Worm (Caenorhabditis elegans): ENCODE measurements around the gene T19A5.3.

The T19A5.3 gene

ce11 chrV:8938445-8938844, 5.4 kb downstream of the T19A5.3 start:
- TF ChIP-seq lir-3 (tag; optimal IDR thresholded peaks at IDR 0.05) (no peak), madf-5 (GFP tag; IDR thresholded peaks at IDR 0.05) (no peak), madf-9 (GFP tag; conservative IDR thresholded peaks at IDR 0.05) (0 out of 2 replicates have a peak, but pooled peaks have one; percentile 5), snpc-4 (tag; optimal IDR thresholded peaks at IDR 0.05) (no peak), pqm-1 (tag; optimal IDR thresholded peaks at IDR 0.05) (no peak), aha-1 (tag) (peak; percentile 56), zag-1 (tag; optimal IDR thresholded peaks at IDR 0.05) (no peak)

- TF ChIP-seq aha-1 (tag) = peak; percentile 24
- no peak for TF ChIP-seq T26A8.4 (GFP tag; IDR thresholded peaks at IDR 0.05)
- TF ChIP-seq snpc-1.2 (GFP tag; IDR thresholded peaks at IDR 0.05) = 0 out of 2 replicates have a peak, but pooled peaks have one; percentile 16
- TF ChIP-seq dpl-1 (GFP tag; optimal IDR thresholded peaks at IDR 0.05) = no peak
- 0 out of 2 replicates have a peak, but pooled peaks have one; percentile 25 for TF ChIP-seq pha-4 (GFP tag; IDR thresholded peaks at IDR 0.05)
- no peak for TF ChIP-seq pha-4 (tag; optimal IDR thresholded peaks at IDR 0.05)
- TF ChIP-seq R02D3.7 (tag; optimal IDR thresholded peaks at IDR 0.05) = no peak
- no peak for TF ChIP-seq nhr-28 (tag; optimal IDR thresholded peaks at IDR 0.05)
Observed at ce11 chrV:8937476-8938249, 6.2 kb downstream of the T19A5.3 start.

- TF ChIP-seq mxl-3 (GFP tag; optimal IDR thresholded peaks at IDR 0.05) (peak; percentile 23), dmd-6 (GFP tag; IDR thresholded peaks at IDR 0.05) (peak; percentile 8; the same call in 1 of the 2 replicates), pqm-1 (tag; optimal IDR thresholded peaks at IDR 0.05) (peak; percentile 81), madf-5 (GFP tag; IDR thresholded peaks at IDR 0.05) (no peak), Y48G9A.11 (GFP tag; IDR thresholded peaks at IDR 0.05) (0 out of 2 replicates have a peak, but pooled peaks have one; percentile 34), dve-1 (tag; optimal IDR thresholded peaks at IDR 0.05; ENCODE audit: insufficient read depth) (peak; percentile 26), zip-2 (tag; optimal IDR thresholded peaks at IDR 0.05) (no peak), mep-1 (tag; optimal IDR thresholded peaks at IDR 0.05) (peak; percentile 6), nhr-11 (tag; optimal IDR thresholded peaks at IDR 0.05) (peak; percentile 33), nhr-42 (GFP tag; IDR thresholded peaks at IDR 0.05) (no peak), lsy-2 (tag; optimal IDR thresholded peaks at IDR 0.05) (peak in 1 of 2 experiments; percentile 32), nhr-102 (tag; optimal IDR thresholded peaks at IDR 0.05) (no peak), nhr-28 (tag; optimal IDR thresholded peaks at IDR 0.05) (peak; percentile 10), daf-16 (GFP tag; optimal IDR thresholded peaks at IDR 0.05) (peak in 1 of 2 experiments; percentile 83), daf-16 (tag; optimal IDR thresholded peaks at IDR 0.05) (peak; percentile 24), ama-1 (optimal IDR thresholded peaks at IDR 0.05) (peak; percentile 8), hlh-30 (tag; optimal IDR thresholded peaks at IDR 0.05; ENCODE audit: insufficient read depth) (peak; percentile 22), R02D3.7 (tag; optimal IDR thresholded peaks at IDR 0.05) (no peak), mdl-1 (tag; optimal IDR thresholded peaks at IDR 0.05) (peak in 1 of 2 experiments; percentile 16), unc-62 (GFP tag; optimal IDR thresholded peaks at IDR 0.05 in 1 of 2) (peak in 1 of 2 experiments; percentile 96), unc-62 (tag; optimal IDR thresholded peaks at IDR 0.05) (no peak)
Observed at ce11 chrV:8936791-8937475, 6.9 kb downstream of the T19A5.3 start.

ce11 chrV:8936184-8936589, 7.7 kb downstream of the T19A5.3 start, which contains the start of gene unc-23:
unc-23 (plus strand) TSS chrV:8936359.
- TF ChIP-seq daf-16 (GFP tag; optimal IDR thresholded peaks at IDR 0.05) (peak; percentile 77 to 96), daf-16 (tag; optimal IDR thresholded peaks at IDR 0.05) (peak; percentile 78), lin-38 (GFP tag; IDR thresholded peaks at IDR 0.05) (peak; percentile 54), F44E2.7 (GFP tag; IDR thresholded peaks at IDR 0.05) (no peak), madf-5 (GFP tag; IDR thresholded peaks at IDR 0.05) (0 out of 4 replicates have a peak, but pooled peaks of 1 of the 2 experiments have one; percentile 65), ceh-82 (tag; optimal IDR thresholded peaks at IDR 0.05) (no peak), egl-27 (tag; optimal IDR thresholded peaks at IDR 0.05) (no peak), madf-9 (GFP tag; conservative IDR thresholded peaks at IDR 0.05) (peak; percentile 81), lin-1 (GFP tag; IDR thresholded peaks at IDR 0.05) (peak; percentile 93), daf-8 (GFP tag; IDR thresholded peaks at IDR 0.05) (no peak), aha-1 (tag) (peak; percentile 86), fos-1 (tag; optimal IDR thresholded peaks at IDR 0.05) (no peak), snpc-4 (tag; optimal IDR thresholded peaks at IDR 0.05) (no peak), zip-2 (tag; optimal IDR thresholded peaks at IDR 0.05) (peak; percentile 36), zag-1 (tag; optimal IDR thresholded peaks at IDR 0.05) (no peak), dmd-6 (GFP tag; IDR thresholded peaks at IDR 0.05) (peak; percentile 94), T26A8.4 (GFP tag; IDR thresholded peaks at IDR 0.05) (peak; percentile 70), Y105C5A.15 (GFP tag; IDR thresholded peaks at IDR 0.05) (no peak), F26F4.8 (GFP tag; conservative IDR thresholded peaks at IDR 0.05) (no peak), spr-1 (tag; optimal IDR thresholded peaks at IDR 0.05) (peak; percentile 76), unc-62 (GFP tag; optimal IDR thresholded peaks at IDR 0.05 in 1 of 2) (peak in 1 of 2 experiments; percentile 98), unc-62 (tag; optimal IDR thresholded peaks at IDR 0.05) (no peak), vab-7 (GFP tag; IDR thresholded peaks at IDR 0.05) (peak; percentile 49; the same call in 1 of the 2 replicates), nhr-237 (tag; optimal IDR thresholded peaks at IDR 0.05) (no peak)

Measured in whole organism, L4 larva.